Worm (Caenorhabditis elegans): ENCODE data around the gene unc-32.
A peak's percentile ranks its signal among the peaks of the same experiment; 100 is the strongest.

Gene unc-32

ce11 chrIII:8877002-8877401, 28.4 kb upstream of the unc-32 start, which contains the start of gene K01F9.2:
K01F9.2 (minus strand) TSS chrIII:8877128.
- TF ChIP-seq eor-1 (tag; optimal IDR thresholded peaks at IDR 0.05) (no peak), fkh-10 (GFP tag; optimal IDR thresholded peaks at IDR 0.05) (peak; percentile 96), elt-3 (tag; optimal IDR thresholded peaks at IDR 0.05) (no peak)

- TF ChIP-seq ceh-16 (tag; optimal IDR thresholded peaks at IDR 0.05) (no peak), egl-5 (tag; optimal IDR thresholded peaks at IDR 0.05) (no peak), zag-1 (tag; optimal IDR thresholded peaks at IDR 0.05) (no peak), fkh-10 (GFP tag; optimal IDR thresholded peaks at IDR 0.05) (no peak), elt-2 (tag; optimal IDR thresholded peaks at IDR 0.05) (peak; percentile 93), pqm-1 (tag; optimal IDR thresholded peaks at IDR 0.05) (peak; percentile 70), lin-15B (tag; optimal IDR thresholded peaks at IDR 0.05) (no peak), pha-4 (tag; optimal IDR thresholded peaks at IDR 0.05) (peak; percentile 52), mml-1 (tag; optimal IDR thresholded peaks at IDR 0.05) (no peak), ztf-4 (tag; optimal IDR thresholded peaks at IDR 0.05) (no peak), nhr-23 (tag; optimal IDR thresholded peaks at IDR 0.05) (no peak), fkh-2 (tag; optimal IDR thresholded peaks at IDR 0.05) (no peak), jun-1 (tag; optimal IDR thresholded peaks at IDR 0.05) (peak; percentile 23), elt-1 (tag; optimal IDR thresholded peaks at IDR 0.05) (no peak), hmg-11 (tag; optimal IDR thresholded peaks at IDR 0.05) (no peak)
Observed at ce11 chrIII:8878960-8879359, 26.5 kb upstream of the unc-32 start.

DNA sequence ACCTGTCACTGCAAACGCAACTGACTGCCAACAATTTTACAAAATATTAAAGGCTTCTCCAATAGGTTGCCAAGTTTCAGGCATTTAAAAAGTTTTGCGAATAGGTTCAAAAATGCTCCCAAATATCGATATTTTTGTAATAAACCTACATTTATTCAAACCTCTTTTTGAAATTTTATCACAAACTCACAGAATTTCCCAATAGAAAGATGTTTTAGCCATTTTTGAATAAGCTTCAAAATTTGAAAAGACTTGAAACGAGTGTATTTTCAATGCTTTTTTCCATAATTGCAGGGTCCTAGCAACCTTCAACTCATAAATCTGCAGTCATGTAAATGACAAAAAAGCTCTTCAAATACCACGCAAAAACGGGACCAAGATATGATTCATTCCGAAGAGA, 23.1 kb upstream of the unc-32 start:
- TF ChIP-seq nhr-12 (tag; optimal IDR thresholded peaks at IDR 0.05) (no peak), ZK546.5 (tag; optimal IDR thresholded peaks at IDR 0.05) (no peak), snpc-4 (tag; optimal IDR thresholded peaks at IDR 0.05) (no peak), hmg-11 (tag; optimal IDR thresholded peaks at IDR 0.05) (no peak), nhr-43 (tag; optimal IDR thresholded peaks at IDR 0.05; ENCODE audit: poor library complexity, severe bottlenecking) (no peak), unc-62 (GFP tag; optimal IDR thresholded peaks at IDR 0.05) (no peak), zag-1 (tag; optimal IDR thresholded peaks at IDR 0.05) (no peak), aly-2 (tag; optimal IDR thresholded peaks at IDR 0.05) (no peak), skn-1 (tag; optimal IDR thresholded peaks at IDR 0.05) (no peak), ceh-82 (tag; optimal IDR thresholded peaks at IDR 0.05) (no peak), ztf-11 (tag; optimal IDR thresholded peaks at IDR 0.05) (no peak), pqm-1 (tag; optimal IDR thresholded peaks at IDR 0.05) (no peak), pha-4 (tag; optimal IDR thresholded peaks at IDR 0.05) (no peak), nhr-77 (tag; optimal IDR thresholded peaks at IDR 0.05) (no peak), nhr-67 (tag; optimal IDR thresholded peaks at IDR 0.05) (no peak)

- TF ChIP-seq pha-4 (tag; optimal IDR thresholded peaks at IDR 0.05) (peak; percentile 51), ztf-4 (tag; optimal IDR thresholded peaks at IDR 0.05) (no peak)
Observed at ce11 chrIII:8885150-8885549, 20.3 kb upstream of the unc-32 start, which contains the start of gene svop-1. svop-1 (minus strand) TSS chrIII:8885488.

ce11 chrIII:8886309-8886708, 19.1 kb upstream of the unc-32 start:
- TF ChIP-seq fkh-2 (tag; optimal IDR thresholded peaks at IDR 0.05) (no peak), lin-39 (tag; optimal IDR thresholded peaks at IDR 0.05) (peak; percentile 78), nfya-1 (tag; optimal IDR thresholded peaks at IDR 0.05; ENCODE audit: insufficient read depth) (peak; percentile 45), ceh-82 (tag; optimal IDR thresholded peaks at IDR 0.05) (no peak), hmg-11 (tag; optimal IDR thresholded peaks at IDR 0.05) (peak; percentile 24), pha-4 (tag; optimal IDR thresholded peaks at IDR 0.05) (peak; percentile 36), nhr-76 (tag; optimal IDR thresholded peaks at IDR 0.05) (no peak)

ce11 chrIII:8887184-8887801, 18.1 kb upstream of the unc-32 start, which contains the start of gene famh-136:
famh-136 (plus strand) TSS chrIII:8887751.
- TF ChIP-seq unc-39 (tag; optimal IDR thresholded peaks at IDR 0.05), result no peak
- TF ChIP-seq jun-1 (tag; optimal IDR thresholded peaks at IDR 0.05), result peak; percentile 69
- TF ChIP-seq lin-39 (tag; optimal IDR thresholded peaks at IDR 0.05), result peak; percentile 65
- no peak for TF ChIP-seq ceh-16 (tag; optimal IDR thresholded peaks at IDR 0.05)
- TF ChIP-seq sea-2 (GFP tag; optimal IDR thresholded peaks at IDR 0.05), result no peak
- peak; percentile 86 for TF ChIP-seq nfya-1 (tag; optimal IDR thresholded peaks at IDR 0.05; ENCODE audit: insufficient read depth)
- no peak for TF ChIP-seq nhr-28 (tag; optimal IDR thresholded peaks at IDR 0.05)
- no peak for TF ChIP-seq fkh-10 (GFP tag; optimal IDR thresholded peaks at IDR 0.05)
- no peak for TF ChIP-seq ceh-82 (tag; optimal IDR thresholded peaks at IDR 0.05)
- TF ChIP-seq snpc-4 (tag; optimal IDR thresholded peaks at IDR 0.05), result peak; percentile 88
- TF ChIP-seq nhr-76 (tag; optimal IDR thresholded peaks at IDR 0.05), result no peak
- no peak for TF ChIP-seq aly-2 (tag; optimal IDR thresholded peaks at IDR 0.05)
- TF ChIP-seq lsy-12 (tag; optimal IDR thresholded peaks at IDR 0.05), result peak; percentile 57
- no peak for TF ChIP-seq zag-1 (tag; optimal IDR thresholded peaks at IDR 0.05)
- peak; percentile 22 for TF ChIP-seq nhr-77 (tag; optimal IDR thresholded peaks at IDR 0.05)
- TF ChIP-seq R02D3.7 (tag; optimal IDR thresholded peaks at IDR 0.05), result peak; percentile 48
- TF ChIP-seq daf-12 (tag; optimal IDR thresholded peaks at IDR 0.05), result no peak
- TF ChIP-seq lin-15B (tag; optimal IDR thresholded peaks at IDR 0.05), result peak; percentile 77
- no peak for TF ChIP-seq unc-62 (GFP tag; optimal IDR thresholded peaks at IDR 0.05)
- TF ChIP-seq fkh-2 (tag; optimal IDR thresholded peaks at IDR 0.05), result no peak
- no peak for TF ChIP-seq nhr-23 (tag; optimal IDR thresholded peaks at IDR 0.05)
- TF ChIP-seq nhr-11 (tag; optimal IDR thresholded peaks at IDR 0.05), result peak; percentile 68
- no peak for TF ChIP-seq nhr-237 (tag; optimal IDR thresholded peaks at IDR 0.05)
- TF ChIP-seq elt-3 (tag; optimal IDR thresholded peaks at IDR 0.05), result no peak
- no peak for TF ChIP-seq elt-1 (tag; optimal IDR thresholded peaks at IDR 0.05)
- TF ChIP-seq pqm-1 (tag; optimal IDR thresholded peaks at IDR 0.05), result peak; percentile 58
- peak; percentile 9 for TF ChIP-seq ztf-4 (tag; optimal IDR thresholded peaks at IDR 0.05)
